Worm (Caenorhabditis elegans) whole organism, young adult: ENCODE data around the gene toc-1.

Experiments
- C06A6.2 ChIP-seq: fragments of 200-800 bp; sonication (Bioruptor generic); conservative IDR thresholded peaks from 2 replicates; pipeline ENCODE4 v1.3.6; 2022; ENCODE audit warnings: missing genetic modification characterization, missing compliant biosample characterization
- C17E4.6 ChIP-seq: fragments of 200-800 bp; sonication (Bioruptor generic); IDR thresholded peaks from 2 replicates; pipeline ENCODE4 v1.3.6; 2022; ENCODE audit warnings: missing genetic modification reagents, missing genetic modification characterization, missing compliant biosample characterization
- F57C9.4 ChIP-seq: sonication (generic microtip); optimal IDR thresholded peaks from 2 replicates; lab custom pipeline; 2017; ENCODE audit warnings: mild to moderate bottlenecking, missing genetic modification characterization, missing compliant biosample characterization
- K12H6.12 ChIP-seq: fragments of 200-800 bp; sonication (Bioruptor generic); optimal IDR thresholded peaks from 2 replicates; lab custom pipeline; 2018; ENCODE audit warnings: mild to moderate bottlenecking, missing genetic modification characterization, missing compliant biosample characterization
- T26A5.8 ChIP-seq: sonication (generic microtip); optimal IDR thresholded peaks from 2 replicates; lab custom pipeline; 2016; ENCODE audit warnings: missing genetic modification characterization, missing compliant biosample characterization
- Y53F4B.3 ChIP-seq: fragments of 200-800 bp; sonication (Bioruptor generic); IDR thresholded peaks from 2 replicates; pipeline ENCODE4 v1.3.6; 2022; ENCODE audit warnings: missing genetic modification reagents, missing genetic modification characterization, missing compliant biosample characterization
- athp-1 ChIP-seq: sonication (generic microtip); optimal IDR thresholded peaks from 2 replicates; lab custom pipeline; 2017; ENCODE audit warnings: mild to moderate bottlenecking, missing genetic modification characterization, missing compliant biosample characterization
- attf-5 ChIP-seq: fragments of 200-800 bp; sonication (Bioruptor generic); optimal IDR thresholded peaks from 2 replicates; lab custom pipeline; 2018; ENCODE audit warnings: mild to moderate bottlenecking, missing genetic modification characterization, missing compliant biosample characterization
- attf-6 ChIP-seq: fragments of 200-800 bp; sonication (Bioruptor generic); IDR thresholded peaks from 2 replicates; pipeline ENCODE4 v1.3.6; 2022; ENCODE audit warnings: missing genetic modification reagents, missing genetic modification characterization, missing compliant biosample characterization
- bed-1 ChIP-seq: fragments of 200-800 bp; sonication (Bioruptor generic); IDR thresholded peaks from 2 replicates; pipeline ENCODE4 v1.3.6; 2022; ENCODE audit warnings: missing genetic modification reagents, missing genetic modification characterization, missing compliant biosample characterization
- ccch-3 ChIP-seq: fragments of 200-800 bp; sonication (Bioruptor generic); optimal IDR thresholded peaks from 2 replicates; lab custom pipeline; 2018; ENCODE audit warnings: mild to moderate bottlenecking, missing genetic modification characterization, missing compliant biosample characterization
- cebp-2 ChIP-seq: fragments of 200-800 bp; sonication (Bioruptor generic); IDR thresholded peaks from 2 replicates; pipeline ENCODE4 v1.3.6; 2022; ENCODE audit warnings: missing genetic modification characterization, missing compliant biosample characterization
- die-1 ChIP-seq: sonication (generic microtip); optimal IDR thresholded peaks from 2 replicates; lab custom pipeline; 2016; ENCODE audit warnings: missing genotype, mild to moderate bottlenecking, missing genetic modification characterization, missing compliant biosample characterization
- dpff-1 ChIP-seq: sonication (generic microtip); optimal IDR thresholded peaks from 2 replicates; lab custom pipeline; 2017; ENCODE audit warnings: mild to moderate bottlenecking, missing genetic modification characterization, missing compliant biosample characterization
- ekl-4 ChIP-seq: fragments of 200-800 bp; sonication (Bioruptor generic); IDR thresholded peaks from 2 replicates; pipeline ENCODE4 v1.3.6; 2022; ENCODE audit warnings: missing genetic modification reagents, missing genetic modification characterization, missing compliant biosample characterization
- hmg-1.2 ChIP-seq: fragments of 200-800 bp; sonication (Bioruptor generic); IDR thresholded peaks from 2 replicates; pipeline ENCODE4 v1.3.6; 2022; ENCODE audit warnings: missing genetic modification reagents, missing genetic modification characterization, missing compliant biosample characterization
- let-607 ChIP-seq, 2 experiments: fragments of 200-800 bp in 1 of 2; sonication (Bioruptor generic) in 1 of 2; sonication (generic microtip) in 1 of 2; optimal IDR thresholded peaks; 2 replicates each; lab custom pipeline; 2016 to 2018; ENCODE audit warnings: mild to moderate bottlenecking in 2 of 2, missing compliant biosample characterization in 2 of 2, missing genetic modification characterization in 2 of 2, moderate library complexity in 2 of 2, missing genotype in 1 of 2
- lin-26 ChIP-seq: fragments of 200-800 bp; sonication (Bioruptor generic); IDR thresholded peaks from 2 replicates; pipeline ENCODE4 v1.3.6; 2022; ENCODE audit warnings: missing genetic modification reagents, missing genetic modification characterization, missing compliant biosample characterization
- lin-40 ChIP-seq: sonication (generic microtip); optimal IDR thresholded peaks from 2 replicates; lab custom pipeline; 2016; ENCODE audit warnings: missing genetic modification characterization, mild to moderate bottlenecking, missing compliant biosample characterization, missing genotype, missing genetic modification reagents
- lin-54 ChIP-seq: fragments of 200-800 bp; sonication (Bioruptor generic); optimal IDR thresholded peaks from 2 replicates; lab custom pipeline; 2018; ENCODE audit warnings: mild to moderate bottlenecking, missing genetic modification characterization, missing compliant biosample characterization
- lir-1 ChIP-seq: fragments of 200-800 bp; sonication (Bioruptor generic); conservative IDR thresholded peaks from 2 replicates; pipeline ENCODE4 v1.3.6; 2022; ENCODE audit warnings: missing genetic modification reagents, missing genetic modification characterization, missing compliant biosample characterization
- lsl-1 ChIP-seq: fragments of 200-800 bp; sonication (Bioruptor generic); optimal IDR thresholded peaks from 2 replicates; lab custom pipeline; 2018; ENCODE audit warnings: mild to moderate bottlenecking, missing genetic modification characterization, moderate library complexity, missing compliant biosample characterization
- lsy-27 ChIP-seq: sonication (generic microtip); optimal IDR thresholded peaks from 2 replicates; lab custom pipeline; 2017; ENCODE audit warnings: missing genetic modification characterization, mild to moderate bottlenecking, missing compliant biosample characterization, antibody characterized with exemption, missing genotype, borderline replicate concordance; ENCODE audit not compliant: insufficient read depth
- mel-28 ChIP-seq: sonication (generic microtip); optimal IDR thresholded peaks from 2 replicates; lab custom pipeline; 2016; ENCODE audit warnings: borderline replicate concordance, mild to moderate bottlenecking, missing genetic modification characterization, missing compliant biosample characterization
- mxl-1 ChIP-seq: sonication (generic microtip); optimal IDR thresholded peaks from 2 replicates; lab custom pipeline; 2016; ENCODE audit warnings: missing genetic modification characterization, missing compliant biosample characterization
- nfya-1 ChIP-seq: sonication (generic microtip); optimal IDR thresholded peaks from 2 replicates; lab custom pipeline; 2017; ENCODE audit warnings: antibody characterized with exemption, missing compliant biosample characterization, missing genetic modification characterization, borderline replicate concordance; ENCODE audit not compliant: insufficient read depth
- nfya-2 ChIP-seq: fragments of 200-800 bp; sonication (Bioruptor generic); IDR thresholded peaks from 2 replicates; pipeline ENCODE4 v1.3.6; 2022; ENCODE audit warnings: missing genetic modification reagents, missing genetic modification characterization, missing compliant biosample characterization
- nfyb-1 ChIP-seq: fragments of 200-800 bp; sonication (Bioruptor generic); IDR thresholded peaks from 2 replicates; pipeline ENCODE4 v1.3.6; 2022; ENCODE audit warnings: missing genetic modification reagents, missing genetic modification characterization, missing compliant biosample characterization
- nhr-80 ChIP-seq: sonication (generic microtip); optimal IDR thresholded peaks from 2 replicates; lab custom pipeline; 2016; ENCODE audit warnings: missing genetic modification characterization, missing compliant biosample characterization
- pbrm-1 ChIP-seq: fragments of 200-800 bp; sonication (Bioruptor generic); IDR thresholded peaks from 2 replicates; pipeline ENCODE4 v1.3.6; 2022; ENCODE audit warnings: missing genetic modification reagents, missing genetic modification characterization, missing compliant biosample characterization
- repo-1 ChIP-seq: sonication (generic microtip); optimal IDR thresholded peaks from 2 replicates; lab custom pipeline; 2017; ENCODE audit warnings: mild to moderate bottlenecking, missing genetic modification characterization, missing compliant biosample characterization
- snpc-1.3 ChIP-seq: sonication (generic microtip); optimal IDR thresholded peaks from 2 replicates; lab custom pipeline; 2017; ENCODE audit warnings: missing genetic modification characterization, mild to moderate bottlenecking, missing compliant biosample characterization, antibody characterized with exemption, moderate library complexity, missing genotype, missing genetic modification reagents; ENCODE audit not compliant: insufficient read depth
- somi-1 ChIP-seq: fragments of 200-800 bp; sonication (Bioruptor generic); optimal IDR thresholded peaks from 2 replicates; lab custom pipeline; 2018; ENCODE audit warnings: mild to moderate bottlenecking, missing genetic modification characterization, missing compliant biosample characterization
- tbp1 ChIP-seq: fragments of 200-800 bp; sonication (Bioruptor generic); optimal IDR thresholded peaks from 2 replicates; lab custom pipeline; 2018; ENCODE audit warnings: mild to moderate bottlenecking, missing genetic modification characterization, missing compliant biosample characterization
- tbx-9 ChIP-seq: sonication (generic microtip); optimal IDR thresholded peaks from 2 replicates; lab custom pipeline; 2016; ENCODE audit warnings: borderline replicate concordance, missing genetic modification characterization, inconsistent platforms, missing compliant biosample characterization
- unc-130 ChIP-seq: sonication (generic microtip); optimal IDR thresholded peaks from 2 replicates; lab custom pipeline; 2016; ENCODE audit warnings: missing genetic modification reagents, missing genetic modification characterization, missing compliant biosample characterization
- unc-62 ChIP-seq: fragments of 150-350 bp; optimal IDR thresholded peaks from 2 replicates; lab custom pipeline; 2014; ENCODE audit warnings: missing biosample characterization, missing genetic modification reagents, missing genetic modification characterization
- zfh-2 ChIP-seq: fragments of 200-800 bp; sonication (Bioruptor generic); conservative IDR thresholded peaks from 2 replicates; pipeline ENCODE4 v1.3.6; 2022; ENCODE audit warnings: missing genetic modification reagents, missing genetic modification characterization, missing compliant biosample characterization
- ztf-18 ChIP-seq: sonication (generic microtip); optimal IDR thresholded peaks from 2 replicates; lab custom pipeline; 2016; ENCODE audit warnings: missing genotype, mild to moderate bottlenecking, missing genetic modification characterization, missing compliant biosample characterization
- ztf-6 ChIP-seq: fragments of 200-800 bp; sonication (Bioruptor generic); IDR thresholded peaks from 2 replicates; pipeline ENCODE4 v1.3.6; 2022; ENCODE audit warnings: missing genetic modification reagents, missing genetic modification characterization, missing compliant biosample characterization

Gene toc-1

DNA sequence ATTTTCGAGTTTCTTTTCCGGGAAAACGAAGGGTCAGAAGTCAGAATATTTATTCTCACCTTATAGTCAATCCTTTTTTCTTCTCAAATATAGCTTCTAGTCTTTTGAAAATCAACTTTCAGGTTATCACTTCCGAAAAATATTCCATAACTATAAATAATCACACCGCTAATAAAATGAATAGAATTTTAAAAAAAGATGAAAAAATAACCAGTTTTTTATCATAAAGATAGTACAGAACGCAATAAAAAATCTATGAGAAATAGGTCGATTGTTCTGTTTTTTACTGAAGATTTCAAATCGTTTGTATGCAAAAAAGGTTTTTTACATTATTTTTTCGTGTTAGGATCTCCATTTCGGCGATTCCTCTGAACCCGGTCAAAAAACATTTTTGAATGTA, 15.2 kb downstream of the toc-1 start:
- TF ChIP-seq repo-1 (tag; lab: Kevin White, UChicago) (no peak), athp-1 (no peak), die-1 (tag; lab: Kevin White, UChicago) (no peak), unc-130 (GFP tag; lab: Kevin White, UChicago) (no peak), ccch-3 (GFP tag; lab: Kevin White, UChicago) (no peak), C06A6.2 (GFP tag; lab: Robert Waterston, UW) (no peak), unc-62 (GFP tag; lab: Kevin White, UChicago) (no peak), snpc-1.3 (tag; lab: Kevin White, UChicago) (no peak), C17E4.6 (GFP tag; lab: Robert Waterston, UW) (no peak), ekl-4 (GFP tag; lab: Robert Waterston, UW) (no peak), bed-1 (GFP tag; lab: Robert Waterston, UW) (no peak), ztf-18 (tag; lab: Kevin White, UChicago) (no peak), ztf-6 (GFP tag; lab: Robert Waterston, UW) (no peak), pbrm-1 (GFP tag; lab: Robert Waterston, UW) (no peak), Y53F4B.3 (GFP tag; lab: Robert Waterston, UW) (no peak), tbp1 (GFP tag; lab: Kevin White, UChicago) (no peak), let-607 (tag; optimal IDR thresholded peaks at IDR 0.05; lab: Kevin White, UChicago) (no peak), lin-54 (no peak), mel-28 (tag; lab: Kevin White, UChicago) (no peak)

DNA sequence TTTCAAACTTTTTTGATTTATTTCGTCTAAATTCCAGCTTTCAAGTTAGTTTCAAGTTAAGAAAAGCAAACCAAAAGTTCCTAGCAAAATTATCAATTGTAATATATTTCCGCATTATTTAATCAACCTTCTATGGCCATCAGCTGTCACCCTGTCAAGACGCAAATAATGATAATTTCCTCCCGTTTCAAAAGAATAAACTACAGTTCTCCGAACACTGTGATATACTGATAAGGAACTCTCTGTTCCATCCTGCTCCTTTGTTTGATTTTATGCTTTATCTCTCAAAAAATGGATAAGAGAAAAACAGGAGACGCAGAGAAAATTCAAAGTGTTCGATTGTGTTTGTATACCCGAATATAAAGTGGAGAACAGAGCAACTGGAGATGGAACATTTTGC, 16.2 kb downstream of the toc-1 start:
- TF ChIP-seq attf-5 (GFP tag; lab: Kevin White, UChicago) (no peak), Y53F4B.3 (GFP tag; lab: Robert Waterston, UW) (no peak), athp-1 (no peak), nhr-80 (tag; lab: Kevin White, UChicago) (peak; percentile 76), unc-62 (GFP tag; lab: Kevin White, UChicago) (no peak), hmg-1.2 (GFP tag; lab: Robert Waterston, UW) (peak; percentile 22; the same call in 1 of the 2 replicates), tbx-9 (tag; lab: Kevin White, UChicago) (no peak), mxl-1 (tag; lab: Kevin White, UChicago) (no peak)

DNA sequence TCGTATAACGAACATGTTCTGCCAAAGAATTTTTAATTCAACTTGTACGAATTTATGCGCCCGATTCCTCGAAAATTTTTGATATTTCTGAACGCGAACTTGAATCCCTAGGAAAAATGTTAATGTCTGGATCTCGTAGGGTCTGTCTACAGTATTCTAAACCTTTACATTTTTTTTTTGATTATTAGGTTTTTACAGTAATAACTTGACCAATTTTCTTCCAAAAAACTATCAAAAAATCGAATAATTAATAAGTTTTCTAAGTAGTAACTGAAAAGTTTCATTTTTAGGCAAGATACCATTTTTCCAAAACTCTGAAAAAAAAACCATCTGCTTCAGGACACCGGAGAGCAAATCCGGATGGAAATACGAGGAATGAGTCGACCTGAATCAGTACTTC, 19.2 kb downstream of the toc-1 start:
- TF ChIP-seq cebp-2 (GFP tag; lab: Robert Waterston, UW) (no peak), dpff-1 (tag; lab: Kevin White, UChicago) (no peak), zfh-2 (GFP tag; lab: Robert Waterston, UW) (no peak), F57C9.4 (tag; lab: Kevin White, UChicago) (no peak), tbx-9 (tag; lab: Kevin White, UChicago) (no peak), lin-26 (GFP tag; lab: Robert Waterston, UW) (no peak), nfyb-1 (GFP tag; lab: Robert Waterston, UW) (no peak), lsy-27 (no peak), nfya-2 (GFP tag; lab: Robert Waterston, UW) (no peak), nfya-1 (tag; lab: Kevin White, UChicago) (no peak), somi-1 (no peak), lin-40 (tag; lab: Kevin White, UChicago) (no peak), lir-1 (GFP tag; lab: Robert Waterston, UW) (no peak), K12H6.12 (tag; lab: Kevin White, UChicago) (no peak), lsl-1 (GFP tag; lab: Kevin White, UChicago) (no peak), T26A5.8 (tag; lab: Kevin White, UChicago) (no peak), attf-6 (GFP tag; lab: Robert Waterston, UW) (no peak), ztf-6 (GFP tag; lab: Robert Waterston, UW) (no peak), bed-1 (GFP tag; lab: Robert Waterston, UW) (no peak)
